Fruit fly (Drosophila melanogaster) whole organism, wandering third instar larva: ENCODE measurements around the gene CG2964.

Experiments used
- CrebA ChIP-seq: fragments of 200-800 bp; sonication (Bioruptor generic); optimal IDR thresholded peaks from 2 replicates; lab custom pipeline; 2016; ENCODE audit warnings: missing biosample characterization, mild to moderate bottlenecking, missing genetic modification characterization, borderline replicate concordance
- Dfd ChIP-seq: fragments of >200 bp; optimal IDR thresholded peaks from 2 replicates; lab custom pipeline; 2017; ENCODE audit warnings: missing biosample characterization, missing genetic modification characterization
- jim ChIP-seq: fragments of 175-275, 200-325 bp; sonication (Bioruptor generic); optimal IDR thresholded peaks from 2 replicates; lab custom pipeline; 2016; ENCODE audit warnings: missing biosample characterization, mild to moderate bottlenecking, missing genetic modification characterization
- lola ChIP-seq: fragments of >200 bp; optimal IDR thresholded peaks from 2 replicates; lab custom pipeline; 2017; ENCODE audit warnings: missing biosample characterization, missing genetic modification characterization

DNA sequence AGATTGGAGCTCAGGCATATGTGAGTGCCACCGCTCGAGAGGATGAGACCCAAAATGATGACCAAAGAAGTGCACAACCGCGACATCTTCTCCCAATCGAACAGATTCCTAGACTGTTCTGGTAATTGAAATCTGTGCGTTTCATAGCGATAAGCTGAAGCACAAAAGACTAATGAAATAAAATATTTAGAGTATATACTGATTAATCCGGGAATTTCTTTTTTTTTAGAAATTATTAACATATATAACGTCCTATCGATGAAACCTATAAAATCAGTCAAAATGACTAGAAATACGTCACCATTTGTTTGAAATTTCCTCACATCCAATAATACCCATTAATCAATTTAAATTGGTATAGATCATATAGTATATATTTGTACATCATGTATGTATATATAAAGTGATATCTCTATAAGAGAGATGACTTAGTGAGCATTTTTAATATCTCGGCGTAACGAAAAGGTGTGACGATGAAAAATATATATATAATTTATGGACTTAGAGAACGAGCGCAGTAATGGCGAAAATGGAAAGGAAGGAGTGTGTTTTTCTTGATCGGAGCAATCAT lies 35.0 kb downstream of the CG2964 start, which contains the start of the genes CG3117 and CG2983:
- no peak for TF ChIP-seq Dfd (GFP tag; lab: Kevin White, UChicago)
- TF ChIP-seq CrebA (GFP tag; lab: Kevin White, UChicago): no peak
- no peak for TF ChIP-seq jim
- TF ChIP-seq lola (GFP tag; lab: Kevin White, UChicago): no peak
